Worm (Caenorhabditis elegans): ENCODE data around the gene fbxa-136.

DNA sequence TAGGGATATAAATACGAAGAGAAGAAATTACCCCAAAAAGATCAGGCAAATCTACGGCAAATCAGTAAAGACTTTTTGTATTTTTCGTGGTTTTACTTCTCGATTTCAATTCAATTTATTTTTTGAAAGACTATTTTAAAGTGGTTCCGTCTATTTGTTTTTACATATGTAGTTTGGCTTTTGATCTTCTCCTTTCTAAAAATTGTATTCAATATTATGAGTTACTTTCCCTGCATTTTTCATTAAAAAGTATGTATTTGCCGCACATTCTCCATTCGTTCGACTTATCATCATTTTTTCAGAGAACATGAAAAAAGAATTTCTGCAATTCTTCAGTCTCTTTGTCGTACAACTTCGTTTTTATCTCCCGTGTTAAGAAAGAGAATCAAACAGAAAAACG lies 46.0 kb downstream of the fbxa-136 start, which contains the start of gene C38D9.2:
- TF ChIP-seq nhr-28 (tag; optimal IDR thresholded peaks at IDR 0.05), result no peak
- no peak for TF ChIP-seq fkh-10 (GFP tag; optimal IDR thresholded peaks at IDR 0.05)
- no peak for TF ChIP-seq snpc-4 (tag; optimal IDR thresholded peaks at IDR 0.05)
- TF ChIP-seq unc-98 (GFP tag; IDR thresholded peaks at IDR 0.05), result no peak
- no peak for TF ChIP-seq nhr-77 (tag; optimal IDR thresholded peaks at IDR 0.05)
- no peak for TF ChIP-seq swsn-7 (tag; optimal IDR thresholded peaks at IDR 0.05)
- no peak for TF ChIP-seq rnt-1 (tag; optimal IDR thresholded peaks at IDR 0.05)
- no peak for TF ChIP-seq ama-1 (optimal IDR thresholded peaks at IDR 0.05)
- no peak for TF ChIP-seq egl-13 (tag; optimal IDR thresholded peaks at IDR 0.05)
- TF ChIP-seq ztf-4 (tag; optimal IDR thresholded peaks at IDR 0.05), result no peak
- TF ChIP-seq aha-1 (tag; optimal IDR thresholded peaks at IDR 0.05), result no peak
